Fruit fly (Drosophila melanogaster) whole organism, embryonic: ENCODE results near the gene SmD2.
A peak's percentile ranks its signal among the peaks of the same experiment; 100 is the strongest.

Source experiments
- Awh ChIP-seq: fragments of 200-800 bp; sonication (Bioruptor generic); IDR thresholded peaks from 2 replicates; pipeline ENCODE4, ENCODE4 v1.3.6; 2022; ENCODE audit warnings: missing biosample characterization, missing genetic modification characterization
- B-H2 ChIP-seq: fragments of 200-800 bp; sonication (Bioruptor generic); optimal IDR thresholded peaks from 2 replicates; lab custom pipeline; 2018; ENCODE audit warnings: missing biosample characterization, mild to moderate bottlenecking, missing genetic modification characterization
- CG10209 ChIP-seq: fragments of 200-800 bp; sonication (Bioruptor generic); optimal IDR thresholded peaks from 3 replicates; lab custom pipeline; 2017; ENCODE audit warnings: missing biosample characterization, mild to moderate bottlenecking, missing genetic modification characterization, missing genetic modification reagents
- CG10274 ChIP-seq: fragments of 200-800 bp; sonication (Bioruptor generic); optimal IDR thresholded peaks from 3 replicates; lab custom pipeline; 2017; ENCODE audit warnings: missing biosample characterization, mild to moderate bottlenecking, missing genetic modification characterization
- CG11456 ChIP-seq: fragments of 200-800 bp; sonication (Bioruptor generic); IDR thresholded peaks from 3 replicates; pipeline ENCODE4 v1.3.6; 2022; ENCODE audit warnings: missing biosample characterization, missing genetic modification characterization
- CG1233 ChIP-seq: fragments of 200-800 bp; sonication (Bioruptor generic); optimal IDR thresholded peaks from 4 replicates; lab custom pipeline; 2018; ENCODE audit warnings: missing biosample characterization, mild to moderate bottlenecking, missing genetic modification characterization
- CG12769 ChIP-seq: fragments of 200-800 bp; sonication (Bioruptor generic); optimal IDR thresholded peaks from 2 replicates; lab custom pipeline; 2019; ENCODE audit warnings: missing biosample characterization, mild to moderate bottlenecking, missing genetic modification characterization, moderate library complexity
- CG13894 ChIP-seq: fragments of 200-800 bp; sonication (Bioruptor generic); optimal IDR thresholded peaks from 3 replicates; lab custom pipeline; 2018; ENCODE audit warnings: missing biosample characterization, mild to moderate bottlenecking, missing genetic modification characterization, moderate library complexity
- CG15514 ChIP-seq: fragments of 200-800 bp; sonication (Bioruptor generic); optimal IDR thresholded peaks from 3 replicates; lab custom pipeline; 2017; ENCODE audit warnings: missing biosample characterization, missing genetic modification characterization, mild to moderate bottlenecking, moderate library complexity, missing genetic modification reagents
- CG1603 ChIP-seq: fragments of 200-800 bp; sonication (Bioruptor generic); optimal IDR thresholded peaks from 2 replicates; lab custom pipeline; 2019; ENCODE audit warnings: missing biosample characterization, mild to moderate bottlenecking, missing genetic modification characterization, moderate library complexity
- CG2889 ChIP-seq: fragments of 200-800 bp; sonication (Bioruptor generic); IDR thresholded peaks from 3 replicates; pipeline ENCODE4 v1.3.6; 2022; ENCODE audit warnings: missing biosample characterization, missing genetic modification characterization
- CG30431 ChIP-seq: fragments of 200-800 bp; sonication (Bioruptor generic); optimal IDR thresholded peaks from 2 replicates; lab custom pipeline; 2017; ENCODE audit warnings: missing biosample characterization, missing genetic modification characterization
- CG3065 ChIP-seq: fragments of 200-800 bp; sonication (Bioruptor generic); optimal IDR thresholded peaks from 2 replicates; lab custom pipeline; 2016; ENCODE audit warnings: missing biosample characterization, missing genetic modification characterization
- CG32767 ChIP-seq: fragments of 200-800 bp; sonication (Bioruptor generic); IDR thresholded peaks from 2 replicates; pipeline ENCODE4 v1.3.6; 2022; ENCODE audit warnings: missing biosample characterization, missing genetic modification characterization
- CG3995 ChIP-seq: fragments of 200-800 bp; sonication (Bioruptor generic); optimal IDR thresholded peaks from 3 replicates; lab custom pipeline; 2016; ENCODE audit warnings: missing biosample characterization, missing genetic modification characterization
- CG4617 ChIP-seq: fragments of 200-800 bp; sonication (Bioruptor generic); optimal IDR thresholded peaks from 3 replicates; lab custom pipeline; 2016; ENCODE audit warnings: missing biosample characterization, missing genetic modification characterization, borderline replicate concordance
- CG4730 ChIP-seq: fragments of 200-800 bp; sonication (Bioruptor generic); IDR thresholded peaks from 2 replicates; pipeline ENCODE4 v1.3.6; 2022; ENCODE audit warnings: missing biosample characterization, missing genetic modification characterization
- CG7963 ChIP-seq: fragments of 200-800 bp; sonication (Bioruptor generic); IDR thresholded peaks from 3 replicates; pipeline ENCODE4 v1.3.6; 2022; ENCODE audit warnings: missing biosample characterization, missing genetic modification characterization; ENCODE audit not compliant: partially characterized antibody
- CG8359 ChIP-seq: fragments of 200-800 bp; sonication (Bioruptor generic); optimal IDR thresholded peaks from 2 replicates; lab custom pipeline; 2017; ENCODE audit warnings: missing biosample characterization, mild to moderate bottlenecking, missing genetic modification characterization, borderline replicate concordance
- Dbx ChIP-seq: fragments of 200-800 bp; sonication (Bioruptor generic); IDR thresholded peaks from 3 replicates; pipeline ENCODE4 v1.3.6; 2022; ENCODE audit warnings: missing biosample characterization, missing genetic modification characterization
- Deaf1 ChIP-seq: fragments of 200-800 bp; optimal IDR thresholded peaks from 3 replicates; lab custom pipeline; 2019; ENCODE audit warnings: missing biosample characterization, mild to moderate bottlenecking, missing genetic modification characterization, moderate library complexity
- HLH3B ChIP-seq: fragments of 200-800 bp; sonication (Bioruptor generic); IDR thresholded peaks from 2 replicates; pipeline ENCODE4 v1.3.6; 2022; ENCODE audit warnings: missing biosample characterization, missing genetic modification characterization
- HLHmδ ChIP-seq: fragments of 200-800 bp; sonication (Bioruptor generic); optimal IDR thresholded peaks from 2 replicates; lab custom pipeline; 2018; ENCODE audit warnings: missing biosample characterization, mild to moderate bottlenecking, missing genetic modification characterization, moderate library complexity
- HmgZ ChIP-seq: fragments of 200-800 bp; sonication (Bioruptor generic); optimal IDR thresholded peaks from 2 replicates; lab custom pipeline; 2018; ENCODE audit warnings: missing biosample characterization, mild to moderate bottlenecking, missing genetic modification characterization
- Hmr ChIP-seq: fragments of 200-800 bp; sonication (Bioruptor generic); optimal IDR thresholded peaks from 3 replicates; lab custom pipeline; 2017; ENCODE audit warnings: mild to moderate bottlenecking, missing biosample characterization, missing genetic modification reagents, missing genetic modification characterization
- Hr51 ChIP-seq, 2 experiments: fragments of 200-800 bp; sonication (Bioruptor generic); optimal IDR thresholded peaks; 2 replicates in 1 of 2; 3 replicates in 1 of 2; lab custom pipeline; 2016 to 2018; ENCODE audit warnings: missing biosample characterization in 2 of 2, missing genetic modification characterization in 2 of 2, mild to moderate bottlenecking in 1 of 2, moderate library complexity in 1 of 2
- Lhr ChIP-seq: fragments of 200-800 bp; sonication (Bioruptor generic); optimal IDR thresholded peaks from 3 replicates; lab custom pipeline; 2017; ENCODE audit warnings: mild to moderate bottlenecking, missing biosample characterization, missing genetic modification reagents, missing genetic modification characterization
- MBD-R2 ChIP-seq: fragments of 200-800 bp; sonication (Bioruptor generic); IDR thresholded peaks from 2 replicates; pipeline ENCODE4 v1.3.6; 2022; ENCODE audit warnings: missing biosample characterization, missing genetic modification characterization
- NK7.1 ChIP-seq: fragments of 200-800 bp; sonication (Bioruptor generic); optimal IDR thresholded peaks from 3 replicates; lab custom pipeline; 2016; ENCODE audit warnings: missing biosample characterization, missing genetic modification characterization
- Opbp ChIP-seq: fragments of 200-800 bp; sonication (Bioruptor generic); IDR thresholded peaks from 3 replicates; pipeline ENCODE4 v1.3.6; 2022; ENCODE audit warnings: missing biosample characterization, missing genetic modification characterization; ENCODE audit not compliant: partially characterized antibody
- bigmax ChIP-seq: fragments of 200-800 bp; sonication (Bioruptor generic); optimal IDR thresholded peaks from 2 replicates; lab custom pipeline; 2018; ENCODE audit warnings: missing biosample characterization, mild to moderate bottlenecking, missing genetic modification characterization
- bowl ChIP-seq: fragments of 200-800 bp; sonication (Bioruptor generic); IDR thresholded peaks from 2 replicates; pipeline ENCODE4 v1.3.6; 2022; ENCODE audit warnings: missing biosample characterization, missing genetic modification characterization
- btn ChIP-seq: fragments of 200-800 bp; sonication (Bioruptor generic); optimal IDR thresholded peaks from 2 replicates; lab custom pipeline; 2016; ENCODE audit warnings: missing biosample characterization, missing genetic modification characterization
- chif ChIP-seq, 2 experiments: fragments of 200-800 bp; sonication (Bioruptor generic); optimal IDR thresholded peaks; 3 replicates each; lab custom pipeline; 2016; ENCODE audit warnings: missing biosample characterization in 2 of 2, missing genetic modification characterization in 2 of 2
- chn ChIP-seq: fragments of 200-800 bp; sonication (Bioruptor generic); optimal IDR thresholded peaks from 2 replicates; lab custom pipeline; 2016; ENCODE audit warnings: missing biosample characterization, missing genetic modification characterization
- crp ChIP-seq, 2 experiments: fragments of 200-800 bp; sonication (Bioruptor generic); optimal IDR thresholded peaks; 2 replicates in 1 of 2; 3 replicates in 1 of 2; lab custom pipeline; 2017; ENCODE audit warnings: missing biosample characterization in 2 of 2, missing genetic modification characterization in 2 of 2, mild to moderate bottlenecking in 1 of 2, moderate library complexity in 1 of 2
- da ChIP-seq: fragments of 200-800 bp; sonication (Bioruptor generic); optimal IDR thresholded peaks from 2 replicates; lab custom pipeline; 2016; ENCODE audit warnings: missing biosample characterization, missing genetic modification characterization
- dm ChIP-seq: fragments of 200-800 bp; sonication (Bioruptor generic); optimal IDR thresholded peaks from 3 replicates; lab custom pipeline; 2016; ENCODE audit warnings: missing biosample characterization, missing genetic modification characterization
- gcm2 ChIP-seq: fragments of 200-800 bp; sonication (Bioruptor generic); optimal IDR thresholded peaks from 2 replicates; lab custom pipeline; 2016; ENCODE audit warnings: missing biosample characterization, missing genetic modification characterization
- gfzf ChIP-seq: fragments of 200-800 bp; sonication (Bioruptor generic); optimal IDR thresholded peaks from 2 replicates; lab custom pipeline; 2016; ENCODE audit warnings: missing biosample characterization, mild to moderate bottlenecking, missing genetic modification characterization, moderate library complexity
- jumu ChIP-seq: fragments of 200-800 bp; sonication (Bioruptor generic); optimal IDR thresholded peaks from 3 replicates; lab custom pipeline; 2016; ENCODE audit warnings: missing biosample characterization, missing genetic modification characterization
- lilli ChIP-seq: fragments of 200-800 bp; sonication (Bioruptor generic); optimal IDR thresholded peaks from 3 replicates; lab custom pipeline; 2016; ENCODE audit warnings: missing biosample characterization, missing genetic modification characterization
- lmd ChIP-seq: fragments of 200-800 bp; sonication (Bioruptor generic); IDR thresholded peaks from 2 replicates; pipeline ENCODE4 v1.3.6; 2022; ENCODE audit warnings: missing biosample characterization, missing genetic modification characterization
- luna ChIP-seq: fragments of 200-800 bp; sonication (Bioruptor generic); optimal IDR thresholded peaks from 2 replicates; lab custom pipeline; 2016; ENCODE audit warnings: missing biosample characterization, missing genetic modification characterization
- pros ChIP-seq: fragments of 200-800 bp; sonication (Bioruptor generic); optimal IDR thresholded peaks from 3 replicates; lab custom pipeline; 2019; ENCODE audit warnings: missing biosample characterization, mild to moderate bottlenecking, missing genetic modification characterization, moderate library complexity
- row ChIP-seq: fragments of 200-800 bp; sonication (Bioruptor generic); IDR thresholded peaks from 3 replicates; pipeline ENCODE4 v1.3.6; 2022; ENCODE audit warnings: missing biosample characterization, missing genetic modification characterization
- sima ChIP-seq: fragments of 200-800 bp; sonication (Bioruptor generic); optimal IDR thresholded peaks from 2 replicates; lab custom pipeline; 2016; ENCODE audit warnings: missing biosample characterization, missing genetic modification characterization
- trem ChIP-seq: fragments of 200-800 bp; optimal IDR thresholded peaks from 3 replicates; lab custom pipeline; 2019; ENCODE audit warnings: missing biosample characterization, mild to moderate bottlenecking, missing genetic modification characterization, moderate library complexity
- wek ChIP-seq: fragments of 200-800 bp; sonication (Bioruptor generic); optimal IDR thresholded peaks from 3 replicates; lab custom pipeline; 2018; ENCODE audit warnings: missing biosample characterization, mild to moderate bottlenecking, missing genetic modification characterization, moderate library complexity

SmD2 gene

dm6 chr3R:6382733-6383465 lies 37.2 kb upstream of the SmD2 start, which contains the start of gene gzl (continued):
- TF ChIP-seq CG3995 (GFP tag; lab: Kevin White, UChicago) (peak; percentile 93), lmd (GFP tag; lab: Robert Waterston, UW) (no peak), chif (GFP tag; optimal IDR thresholded peaks at IDR 0.05; lab: Kevin White, UChicago) (no peak), CG12769 (no peak), trem (tag; lab: Kevin White, UChicago) (peak; percentile 61), btn (no peak), CG15514 (GFP tag; lab: Kevin White, UChicago) (no peak), HLHmδ (GFP tag; lab: Kevin White, UChicago) (no peak), CG13894 (no peak), CG7963 (GFP tag; lab: Robert Waterston, UW) (peak; percentile 96), gcm2 (GFP tag; lab: Kevin White, UChicago) (no peak), Lhr (GFP tag; lab: Kevin White, UChicago) (no peak), chn (no peak), lilli (GFP tag; lab: Kevin White, UChicago) (peak; percentile 23), CG4730 (GFP tag; lab: Robert Waterston, UW) (no peak), sima (no peak), Awh (GFP tag; lab: Robert Waterston, UW) (no peak), CG32767 (GFP tag; lab: Robert Waterston, UW) (no peak), da (no peak), CG10209 (GFP tag; lab: Kevin White, UChicago) (no peak), CG8359 (no peak), bowl (no peak), Hmr (GFP tag; lab: Kevin White, UChicago) (no peak), NK7.1 (GFP tag; lab: Kevin White, UChicago) (no peak), CG10274 (GFP tag; lab: Kevin White, UChicago) (no peak), CG1603 (tag; lab: Kevin White, UChicago) (peak; percentile 60), Deaf1 (peak; percentile 38), CG11456 (GFP tag; lab: Robert Waterston, UW) (no peak), bigmax (no peak), gfzf (peak; percentile 31), CG1233 (GFP tag; lab: Kevin White, UChicago) (no peak), Dbx (GFP tag; lab: Robert Waterston, UW) (0 out of 3 replicates have a peak, but pooled peaks have one; percentile 8), Hr51 (GFP tag; optimal IDR thresholded peaks at IDR 0.05; lab: Kevin White, UChicago) (no peak), jumu (GFP tag; lab: Kevin White, UChicago) (no peak), wek (GFP tag; lab: Kevin White, UChicago) (no peak), pros (no peak), row (GFP tag; lab: Robert Waterston, UW) (peak; percentile 42; the same call in 1 of the 3 replicates), Opbp (GFP tag; lab: Robert Waterston, UW) (peak; percentile 98), B-H2 (GFP tag; lab: Kevin White, UChicago) (peak; percentile 58), MBD-R2 (GFP tag; lab: Robert Waterston, UW) (peak; percentile 64), CG30431 (GFP tag; lab: Kevin White, UChicago) (no peak), luna (GFP tag; lab: Kevin White, UChicago) (no peak), CG4617 (GFP tag; lab: Kevin White, UChicago) (peak; percentile 69), HmgZ (tag; lab: Kevin White, UChicago) (peak; percentile 25), dm (GFP tag; lab: Kevin White, UChicago) (peak; percentile 31), crp (GFP tag; optimal IDR thresholded peaks at IDR 0.05; lab: Kevin White, UChicago) (no peak), CG2889 (GFP tag; lab: Robert Waterston, UW) (no peak), CG3065 (GFP tag; lab: Kevin White, UChicago) (no peak), HLH3B (no peak)
